Fruit fly (Drosophila melanogaster) S2 (cell line): ENCODE results near the gene alphaKap4.

Experiments used
- CG8478 ChIP-seq: fragments of >200 bp; optimal IDR thresholded peaks from 2 replicates; lab custom pipeline; 2018
- CTCF ChIP-seq, 2 experiments: fragments of >200 bp; optimal IDR thresholded peaks; 2 replicates each; lab custom pipeline; 2018

- no peak for TF ChIP-seq CG8478 (lab: Kevin White, UChicago)
- TF ChIP-seq CTCF (optimal IDR thresholded peaks at IDR 0.05; lab: Kevin White, UChicago): peak; percentile 61 to 65
These were observed 48.4 kb upstream of the alphaKap4 start, which contains the start of gene CG6592 for dm6 chr3L:6059062-6059708.
